Fruit fly (Drosophila melanogaster) Kc167 (cell line): ENCODE data around the gene CG32106.

Experiments used
- Sin3A ChIP-seq: fragments of >200 bp; optimal IDR thresholded peaks from 2 replicates; lab custom pipeline; 2018; ENCODE audit warnings: missing external identifiers
- h ChIP-seq: fragments of >200 bp; optimal IDR thresholded peaks from 3 replicates; lab custom pipeline; 2018; ENCODE audit warnings: missing external identifiers

dm6 chr3L:12813907-12814306 is 35.4 kb upstream of the CG32106 start, which contains the start of the genes Sf3a2 and CG42588:
- TF ChIP-seq h (no peak), Sin3A (lab: Kevin White, UChicago) (no peak)
